Worm (Caenorhabditis elegans) whole organism, L4 larva: ENCODE results near the gene nhr-84.

Source experiments
- D1046.2 ChIP-seq: fragments of 200-800 bp; sonication (Bioruptor generic); IDR thresholded peaks from 2 replicates; pipeline ENCODE4 v1.3.6; 2022; ENCODE audit warnings: missing genetic modification characterization, missing compliant biosample characterization
- F49E8.2 ChIP-seq: sonication (generic microtip); optimal IDR thresholded peaks from 2 replicates; lab custom pipeline; 2016; ENCODE audit warnings: missing compliant biosample characterization, mild to moderate bottlenecking, missing genetic modification characterization, borderline replicate concordance
- T26A8.4 ChIP-seq: fragments of 200-800 bp; sonication (Bioruptor generic); IDR thresholded peaks from 2 replicates; pipeline ENCODE4 v1.3.6; 2022; ENCODE audit warnings: missing genetic modification characterization, missing compliant biosample characterization
- aly-2 ChIP-seq: sonication (generic microtip); optimal IDR thresholded peaks from 2 replicates; lab custom pipeline; 2018; ENCODE audit warnings: missing biosample characterization, missing genetic modification characterization
- arid-1 ChIP-seq: fragments of 200-800 bp; sonication (Bioruptor generic); conservative IDR thresholded peaks from 2 replicates; pipeline ENCODE4 v1.3.6; 2022; ENCODE audit warnings: missing genetic modification reagents, missing genetic modification characterization, missing compliant biosample characterization
- ceh-20 ChIP-seq: fragments of 200-800 bp; sonication (Bioruptor generic); IDR thresholded peaks from 2 replicates; pipeline ENCODE4 v1.3.6; 2022; ENCODE audit warnings: missing genetic modification reagents, missing genetic modification characterization, missing compliant biosample characterization
- ceh-32 ChIP-seq: sonication (generic microtip); optimal IDR thresholded peaks from 2 replicates; lab custom pipeline; 2016; ENCODE audit warnings: mild to moderate bottlenecking, missing genetic modification characterization, missing compliant biosample characterization; ENCODE audit not compliant: poor library complexity
- daf-12 ChIP-seq: fragments of 150-350 bp; optimal IDR thresholded peaks from 2 replicates; lab custom pipeline; 2014; ENCODE audit warnings: missing biosample characterization, missing genetic modification reagents, missing genetic modification characterization
- daf-16 ChIP-seq, 3 experiments: sonication (generic microtip); optimal IDR thresholded peaks; 2 replicates each; lab custom pipeline; 2016 to 2017; ENCODE audit warnings: missing genetic modification characterization in 3 of 3, missing genetic modification reagents in 3 of 3, mild to moderate bottlenecking in 2 of 3, missing compliant biosample characterization in 2 of 3, missing biosample characterization in 1 of 3, moderate library complexity in 1 of 3
- daf-19 ChIP-seq: fragments of 200-800 bp; sonication (Bioruptor generic); conservative IDR thresholded peaks from 2 replicates; pipeline ENCODE4 v1.3.6; 2022; ENCODE audit warnings: missing genetic modification characterization, missing compliant biosample characterization
- dmd-6 ChIP-seq: fragments of 200-800 bp; sonication (Bioruptor generic); IDR thresholded peaks from 2 replicates; pipeline ENCODE4 v1.3.6; 2022; ENCODE audit warnings: missing genetic modification reagents, missing genetic modification characterization, missing compliant biosample characterization
- dmd-8 ChIP-seq: fragments of 200-800 bp; sonication (Bioruptor generic); IDR thresholded peaks from 2 replicates; pipeline ENCODE4 v1.3.6; 2022; ENCODE audit warnings: missing genetic modification characterization, missing compliant biosample characterization
- duxl-1 ChIP-seq: sonication (generic microtip); optimal IDR thresholded peaks from 2 replicates; lab custom pipeline; 2016; ENCODE audit warnings: mild to moderate bottlenecking, missing genetic modification characterization, moderate library complexity, missing compliant biosample characterization; ENCODE audit not compliant: poor library complexity
- dve-1 ChIP-seq: sonication (generic microtip); optimal IDR thresholded peaks from 2 replicates; lab custom pipeline; 2017; ENCODE audit warnings: antibody characterized with exemption, mild to moderate bottlenecking, missing genetic modification characterization, missing compliant biosample characterization; ENCODE audit not compliant: insufficient read depth
- egl-27 ChIP-seq: sonication (generic microtip); optimal IDR thresholded peaks from 3 replicates; lab custom pipeline; 2017; ENCODE audit warnings: missing biosample characterization, missing genetic modification reagents, missing genetic modification characterization
- fos-1 ChIP-seq: fragments of 150-350 bp; optimal IDR thresholded peaks from 2 replicates; lab custom pipeline; 2014; ENCODE audit warnings: missing biosample characterization, missing genetic modification characterization
- gei-8 ChIP-seq: fragments of 200-800 bp; sonication (Bioruptor generic); optimal IDR thresholded peaks from 2 replicates; lab custom pipeline; 2018; ENCODE audit warnings: mild to moderate bottlenecking, missing genetic modification characterization, missing compliant biosample characterization
- hlh-11 ChIP-seq: fragments of 200-800 bp; sonication (Bioruptor generic); optimal IDR thresholded peaks from 2 replicates; lab custom pipeline; 2018; ENCODE audit warnings: mild to moderate bottlenecking, missing genetic modification characterization, missing compliant biosample characterization
- hlh-30 ChIP-seq: sonication (generic microtip); optimal IDR thresholded peaks from 2 replicates; lab custom pipeline; 2017; ENCODE audit warnings: antibody characterized with exemption, mild to moderate bottlenecking, missing genetic modification characterization, missing compliant biosample characterization; ENCODE audit not compliant: insufficient read depth
- jun-1 ChIP-seq: fragments of 150-350 bp; optimal IDR thresholded peaks from 2 replicates; lab custom pipeline; 2014; ENCODE audit warnings: missing biosample characterization, missing genetic modification reagents, missing genetic modification characterization
- lin-1 ChIP-seq: fragments of 200-800 bp; sonication (Bioruptor generic); IDR thresholded peaks from 2 replicates; pipeline ENCODE4 v1.3.6; 2022; ENCODE audit warnings: missing genetic modification reagents, missing genetic modification characterization, missing compliant biosample characterization
- lin-29 ChIP-seq: fragments of 200-800 bp; sonication (Bioruptor generic); IDR thresholded peaks from 2 replicates; pipeline ENCODE4 v1.3.6; 2022; ENCODE audit warnings: missing genetic modification reagents, missing genetic modification characterization, missing compliant biosample characterization
- lin-38 ChIP-seq: fragments of 200-800 bp; sonication (Bioruptor generic); IDR thresholded peaks from 2 replicates; pipeline ENCODE4 v1.3.6; 2022; ENCODE audit warnings: missing genetic modification reagents, missing genetic modification characterization, missing compliant biosample characterization
- lin-39 ChIP-seq: fragments of 150-350 bp; optimal IDR thresholded peaks from 2 replicates; lab custom pipeline; 2014; ENCODE audit warnings: missing biosample characterization, missing genetic modification reagents, missing genetic modification characterization
- lir-3 ChIP-seq: sonication (generic microtip); optimal IDR thresholded peaks from 2 replicates; lab custom pipeline; 2016; ENCODE audit warnings: mild to moderate bottlenecking, missing genetic modification characterization, missing compliant biosample characterization
- madf-5 ChIP-seq, 2 experiments: fragments of 200-800 bp; sonication (Bioruptor generic); IDR thresholded peaks; 2 replicates each; pipeline ENCODE4 v1.3.6; 2022; ENCODE audit warnings: missing compliant biosample characterization in 2 of 2, missing genetic modification characterization in 2 of 2
- mdl-1 ChIP-seq, 2 experiments: fragments of 150-350 bp in 1 of 2; sonication (generic microtip) in 1 of 2; optimal IDR thresholded peaks; 2 replicates each; lab custom pipeline; 2014 to 2017; ENCODE audit warnings: missing biosample characterization in 2 of 2, missing genetic modification characterization in 2 of 2
- mdt-29 ChIP-seq: fragments of 200-800 bp; sonication (Bioruptor generic); IDR thresholded peaks from 2 replicates; pipeline ENCODE4 v1.3.6; 2022; ENCODE audit warnings: missing genetic modification reagents, missing genetic modification characterization, missing compliant biosample characterization
- mep-1 ChIP-seq: fragments of 150-350 bp; sonication (generic microtip); optimal IDR thresholded peaks from 3 replicates; lab custom pipeline; 2014; ENCODE audit warnings: missing biosample characterization, missing genetic modification characterization
- nhr-102 ChIP-seq: sonication (generic microtip); optimal IDR thresholded peaks from 2 replicates; lab custom pipeline; 2016; ENCODE audit warnings: mild to moderate bottlenecking, missing genetic modification characterization, moderate library complexity, missing compliant biosample characterization
- nhr-111 ChIP-seq: fragments of 200-800 bp; sonication (Bioruptor generic); optimal IDR thresholded peaks from 2 replicates; lab custom pipeline; 2018; ENCODE audit warnings: mild to moderate bottlenecking, missing genetic modification characterization, missing compliant biosample characterization
- nhr-28 ChIP-seq: fragments of 150-350 bp; optimal IDR thresholded peaks from 2 replicates; lab custom pipeline; 2014; ENCODE audit warnings: missing biosample characterization, missing genetic modification characterization
- nhr-41 ChIP-seq: fragments of 200-800 bp; sonication (Bioruptor generic); IDR thresholded peaks from 2 replicates; pipeline ENCODE4 v1.3.6; 2022; ENCODE audit warnings: missing genetic modification reagents, missing genetic modification characterization, missing compliant biosample characterization
- nhr-42 ChIP-seq: fragments of 200-800 bp; sonication (Bioruptor generic); IDR thresholded peaks from 2 replicates; pipeline ENCODE4 v1.3.6; 2022; ENCODE audit warnings: missing genetic modification characterization, missing compliant biosample characterization
- nhr-6 ChIP-seq: fragments of 150-350 bp; optimal IDR thresholded peaks from 2 replicates; lab custom pipeline; 2014; ENCODE audit warnings: missing biosample characterization, missing genetic modification characterization
- nhr-77 ChIP-seq: fragments of 150-350 bp; optimal IDR thresholded peaks from 2 replicates; lab custom pipeline; 2014; ENCODE audit warnings: missing biosample characterization, missing genetic modification characterization
- pha-4 ChIP-seq, 2 experiments: fragments of 150-350 bp in 1 of 2; fragments of 200-800 bp in 1 of 2; sonication (Bioruptor generic) in 1 of 2; IDR thresholded peaks in 1 of 2; optimal IDR thresholded peaks in 1 of 2; 2 replicates each; pipeline versions ENCODE4 v1.3.6 to Lab custom; 2014 to 2022; ENCODE audit warnings: missing genetic modification characterization in 2 of 2, missing genetic modification reagents in 2 of 2, missing biosample characterization in 1 of 2, missing compliant biosample characterization in 1 of 2
- php-3 ChIP-seq: fragments of 200-800 bp; sonication (Bioruptor generic); IDR thresholded peaks from 2 replicates; pipeline ENCODE4 v1.3.6; 2022; ENCODE audit warnings: missing genetic modification reagents, missing genetic modification characterization, missing compliant biosample characterization
- pqm-1 ChIP-seq: sonication (generic microtip); optimal IDR thresholded peaks from 2 replicates; lab custom pipeline; 2017; ENCODE audit warnings: missing biosample characterization, missing genetic modification characterization
- snpc-4 ChIP-seq: fragments of 150-350 bp; optimal IDR thresholded peaks from 2 replicates; lab custom pipeline; 2014; ENCODE audit warnings: missing biosample characterization, missing genetic modification characterization
- spr-3 ChIP-seq: fragments of 200-800 bp; sonication (Bioruptor generic); optimal IDR thresholded peaks from 2 replicates; lab custom pipeline; 2018; ENCODE audit warnings: mild to moderate bottlenecking, missing genetic modification characterization, missing compliant biosample characterization
- unc-62 ChIP-seq, 3 experiments: fragments of 150-350 bp in 1 of 3; sonication (generic microtip); optimal IDR thresholded peaks in 2 of 3; peaks in 1 of 3; 1 replicate in 1 of 3; 2 replicates in 2 of 3; lab custom pipeline; 2014 to 2017; ENCODE audit warnings: missing biosample characterization in 3 of 3, missing genetic modification characterization in 3 of 3, missing genetic modification reagents in 3 of 3, missing genotype in 1 of 3
- zfp-2 ChIP-seq: sonication (generic microtip); optimal IDR thresholded peaks from 2 replicates; lab custom pipeline; 2016; ENCODE audit warnings: mild to moderate bottlenecking, missing genetic modification characterization, missing compliant biosample characterization
- zip-11 ChIP-seq: fragments of 200-800 bp; sonication (Bioruptor generic); IDR thresholded peaks from 2 replicates; pipeline ENCODE4 v1.3.6; 2022; ENCODE audit warnings: missing genetic modification characterization, missing compliant biosample characterization

Gene nhr-84

DNA sequence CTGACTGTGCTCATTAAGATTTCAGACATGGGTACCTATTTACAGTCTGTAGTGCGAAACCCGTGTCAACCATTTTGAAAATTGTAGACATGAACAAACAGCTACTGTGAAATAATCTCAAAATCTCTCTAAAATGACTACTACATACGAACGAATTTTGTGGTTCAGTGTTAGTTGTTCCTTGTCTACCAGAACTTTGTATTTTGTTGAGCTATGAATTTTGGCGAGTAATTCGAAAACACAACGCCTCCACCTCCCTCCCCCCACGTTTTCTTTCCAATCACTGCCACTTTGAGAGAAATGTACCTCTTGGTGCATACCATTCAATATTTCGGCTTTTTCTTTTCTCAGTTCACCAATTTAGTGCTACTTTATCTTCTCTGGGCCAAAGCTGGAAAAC, 13.3 kb upstream of the nhr-84 start, which contains the start of gene T06C12.11:
T06C12.11 (plus strand) TSS at position 301 of the 400 bp plus-strand sequence.
- TF ChIP-seq mep-1 (tag; lab: Kevin White, UChicago): no peak
- TF ChIP-seq unc-62 (GFP tag; optimal IDR thresholded peaks at IDR 0.05 in 1 of 2; lab: Kevin White, UChicago): no peak
- no peak for TF ChIP-seq unc-62 (tag; optimal IDR thresholded peaks at IDR 0.05; lab: Kevin White, UChicago)
- no peak for TF ChIP-seq spr-3 (GFP tag; lab: Kevin White, UChicago)
- TF ChIP-seq lin-29 (GFP tag; lab: Robert Waterston, UW): no peak
- no peak for TF ChIP-seq nhr-42 (GFP tag; lab: Robert Waterston, UW)
- no peak for TF ChIP-seq pha-4 (GFP tag; IDR thresholded peaks at IDR 0.05; lab: Robert Waterston, UW)
- TF ChIP-seq pha-4 (tag; optimal IDR thresholded peaks at IDR 0.05; lab: Kevin White, UChicago): no peak
- no peak for TF ChIP-seq aly-2 (tag; lab: Kevin White, UChicago)
- TF ChIP-seq nhr-111 (GFP tag; lab: Kevin White, UChicago): no peak
- no peak for TF ChIP-seq ceh-32 (tag; lab: Kevin White, UChicago)
- TF ChIP-seq nhr-77 (tag; lab: Kevin White, UChicago): no peak
- TF ChIP-seq lin-38 (GFP tag; lab: Robert Waterston, UW): no peak
- TF ChIP-seq daf-16 (GFP tag; optimal IDR thresholded peaks at IDR 0.05; lab: Kevin White, UChicago): no peak
- no peak for TF ChIP-seq daf-16 (tag; optimal IDR thresholded peaks at IDR 0.05; lab: Kevin White, UChicago)
- no peak for TF ChIP-seq mdt-29 (GFP tag; lab: Robert Waterston, UW)
- no peak for TF ChIP-seq nhr-41
- TF ChIP-seq dmd-8 (GFP tag; lab: Robert Waterston, UW): no peak
- no peak for TF ChIP-seq lin-39 (tag; lab: Kevin White, UChicago)
- TF ChIP-seq lir-3 (tag; lab: Kevin White, UChicago): no peak
- TF ChIP-seq ceh-20 (GFP tag; lab: Robert Waterston, UW): no peak

DNA sequence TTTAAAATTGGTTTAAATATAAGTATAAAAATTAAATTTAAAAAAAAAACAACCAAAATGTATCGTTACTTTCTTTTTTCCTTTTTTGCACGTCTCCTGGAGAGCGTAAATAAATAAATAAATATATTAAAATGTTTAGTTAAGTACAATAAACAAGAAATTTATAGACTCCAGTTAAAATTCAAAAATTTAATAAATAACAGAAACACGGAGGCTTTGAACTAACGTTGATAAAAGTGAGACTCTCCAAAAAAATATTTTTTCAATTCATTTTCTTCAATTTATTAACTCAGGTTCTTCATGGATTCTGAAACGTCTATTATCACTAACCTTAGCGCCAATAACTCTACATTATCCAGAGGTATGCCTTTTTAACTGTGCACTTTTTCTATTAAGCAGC, 12.4 kb upstream of the nhr-84 start, which contains the start of gene T06C12.12:
T06C12.12 (plus strand) TSS at position 301 of the 400 bp plus-strand sequence.
- TF ChIP-seq fos-1 (tag; lab: Kevin White, UChicago): no peak
- no peak for TF ChIP-seq zip-11 (GFP tag; lab: Robert Waterston, UW)
- no peak for TF ChIP-seq gei-8 (GFP tag; lab: Kevin White, UChicago)

DNA sequence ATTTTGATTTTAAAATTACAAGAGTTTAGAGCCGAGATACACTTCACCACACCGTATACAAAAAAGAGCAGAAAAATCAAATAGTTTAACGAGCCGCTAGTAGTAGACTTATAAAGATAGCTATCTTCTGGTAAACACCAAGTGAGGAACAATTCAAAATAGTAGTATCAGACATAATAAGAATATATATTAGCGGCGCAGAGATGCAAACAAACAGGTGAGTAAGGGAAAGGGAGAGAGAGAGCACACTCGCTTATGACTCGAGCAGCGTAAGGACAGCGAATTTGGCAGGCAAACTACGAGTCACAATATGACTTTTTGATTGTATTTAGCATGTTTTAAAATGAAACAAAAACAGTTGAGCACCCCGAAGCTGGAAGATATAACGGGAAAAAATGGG, 11.9 kb upstream of the nhr-84 start:
- TF ChIP-seq nhr-102 (tag; lab: Kevin White, UChicago) (no peak), F49E8.2 (tag; lab: Kevin White, UChicago) (no peak), mdl-1 (tag; optimal IDR thresholded peaks at IDR 0.05; lab: Kevin White, UChicago) (no peak), jun-1 (no peak), duxl-1 (tag; lab: Kevin White, UChicago) (no peak), daf-12 (tag; lab: Kevin White, UChicago) (no peak), lin-1 (GFP tag; lab: Robert Waterston, UW) (no peak), lir-3 (tag; lab: Kevin White, UChicago) (no peak), daf-16 (GFP tag; optimal IDR thresholded peaks at IDR 0.05; lab: Kevin White, UChicago) (no peak), daf-16 (tag; optimal IDR thresholded peaks at IDR 0.05; lab: Kevin White, UChicago) (peak; percentile 89), lin-38 (GFP tag; lab: Robert Waterston, UW) (no peak), T26A8.4 (GFP tag; lab: Robert Waterston, UW) (no peak), nhr-28 (peak; percentile 91), pqm-1 (tag; lab: Kevin White, UChicago) (peak; percentile 70), zfp-2 (tag; lab: Kevin White, UChicago) (no peak), nhr-77 (tag; lab: Kevin White, UChicago) (peak; percentile 24), mep-1 (tag; lab: Kevin White, UChicago) (no peak), arid-1 (GFP tag; lab: Robert Waterston, UW) (no peak), D1046.2 (GFP tag; lab: Robert Waterston, UW) (no peak), hlh-11 (tag; lab: Kevin White, UChicago) (peak; percentile 67), snpc-4 (no peak), egl-27 (tag; lab: Kevin White, UChicago) (no peak), daf-19 (GFP tag; lab: Robert Waterston, UW) (no peak), pha-4 (GFP tag; IDR thresholded peaks at IDR 0.05; lab: Robert Waterston, UW) (no peak), pha-4 (tag; optimal IDR thresholded peaks at IDR 0.05; lab: Kevin White, UChicago) (peak; percentile 43), madf-5 (GFP tag; IDR thresholded peaks at IDR 0.05; lab: Robert Waterston, UW) (no peak), hlh-30 (tag; lab: Kevin White, UChicago) (peak; percentile 28), dve-1 (tag; lab: Kevin White, UChicago) (peak; percentile 59), dmd-6 (peak; percentile 61), php-3 (GFP tag; lab: Robert Waterston, UW) (0 out of 2 replicates have a peak, but pooled peaks have one; percentile 6), nhr-6 (tag; lab: Kevin White, UChicago) (peak; percentile 25), fos-1 (tag; lab: Kevin White, UChicago) (no peak)
